Worm (Caenorhabditis elegans): ENCODE data around the gene ptp-4A2.
A peak's percentile ranks its signal among the peaks of the same experiment; 100 is the strongest.

ce11 chrX:3900715-3901114, 42.4 kb downstream of the ptp-4A2 start:
- TF ChIP-seq ceh-82 (tag; optimal IDR thresholded peaks at IDR 0.05) = no peak
- no peak for TF ChIP-seq jun-1 (tag; optimal IDR thresholded peaks at IDR 0.05)
- TF ChIP-seq tbx-2 (tag; optimal IDR thresholded peaks at IDR 0.05) = no peak
- TF ChIP-seq nhr-12 (tag; optimal IDR thresholded peaks at IDR 0.05) = no peak
- no peak for TF ChIP-seq nhr-11 (tag; optimal IDR thresholded peaks at IDR 0.05)
- peak; percentile 13 for TF ChIP-seq unc-130 (tag; optimal IDR thresholded peaks at IDR 0.05)
- TF ChIP-seq mep-1 (tag; optimal IDR thresholded peaks at IDR 0.05) = no peak
- TF ChIP-seq lir-3 (tag; optimal IDR thresholded peaks at IDR 0.05; ENCODE audit: poor library complexity) = no peak
- no peak for TF ChIP-seq hlh-17 (GFP tag; optimal IDR thresholded peaks at IDR 0.05; ENCODE audit: borderline replicate concordance)
- TF ChIP-seq ces-1 (GFP tag; optimal IDR thresholded peaks at IDR 0.05) = no peak
- no peak for TF ChIP-seq mdl-1 (tag; optimal IDR thresholded peaks at IDR 0.05)

All from whole organism, L1 larva.